Fruit fly (Drosophila melanogaster) whole organism, embryonic: Measurements from ENCODE around the gene Mst89B.

Source experiments
- Ada2b ChIP-seq: fragments of 200-800 bp; sonication (Bioruptor generic); IDR thresholded peaks from 2 replicates; pipeline ENCODE4 v1.3.6; 2022; ENCODE audit warnings: missing biosample characterization, missing genetic modification characterization
- Atf3 ChIP-seq: fragments of 200-800 bp; sonication (Bioruptor generic); optimal IDR thresholded peaks from 3 replicates; lab custom pipeline; 2016; ENCODE audit warnings: missing biosample characterization, missing genetic modification characterization
- CG10274 ChIP-seq: fragments of 200-800 bp; sonication (Bioruptor generic); optimal IDR thresholded peaks from 3 replicates; lab custom pipeline; 2017; ENCODE audit warnings: missing biosample characterization, mild to moderate bottlenecking, missing genetic modification characterization
- CG11247 ChIP-seq: fragments of 200-800 bp; sonication (Bioruptor generic); IDR thresholded peaks from 2 replicates; pipeline ENCODE4 v1.3.6; 2022; ENCODE audit warnings: missing biosample characterization, missing genetic modification characterization
- CG11398 ChIP-seq: fragments of 200-800 bp; sonication (Bioruptor generic); optimal IDR thresholded peaks from 2 replicates; lab custom pipeline; 2016; ENCODE audit warnings: missing biosample characterization, missing genetic modification characterization
- CG12071 ChIP-seq: fragments of 200-800 bp; sonication (Bioruptor generic); optimal IDR thresholded peaks from 3 replicates; lab custom pipeline; 2018; ENCODE audit warnings: missing biosample characterization, mild to moderate bottlenecking, missing genetic modification characterization
- CG13296 ChIP-seq: fragments of 200-800 bp; sonication (Bioruptor generic); optimal IDR thresholded peaks from 3 replicates; lab custom pipeline; 2018; ENCODE audit warnings: missing biosample characterization, mild to moderate bottlenecking, missing genetic modification characterization
- CG14965 ChIP-seq: fragments of 200-800 bp; sonication (Bioruptor generic); optimal IDR thresholded peaks from 2 replicates; lab custom pipeline; 2016; ENCODE audit warnings: missing biosample characterization, missing genetic modification characterization, borderline replicate concordance
- CG15479 ChIP-seq: fragments of 200-800 bp; sonication (Bioruptor generic); optimal IDR thresholded peaks from 3 replicates; lab custom pipeline; 2019; ENCODE audit warnings: missing biosample characterization, mild to moderate bottlenecking, missing genetic modification characterization, moderate library complexity
- CG17385 ChIP-seq: fragments of 200-800 bp; sonication (Bioruptor generic); optimal IDR thresholded peaks from 3 replicates; lab custom pipeline; 2018; ENCODE audit warnings: missing biosample characterization, mild to moderate bottlenecking, missing genetic modification characterization
- CG30431 ChIP-seq: fragments of 200-800 bp; sonication (Bioruptor generic); optimal IDR thresholded peaks from 2 replicates; lab custom pipeline; 2017; ENCODE audit warnings: missing biosample characterization, missing genetic modification characterization
- CG31224 ChIP-seq: fragments of 200-800 bp; sonication (Bioruptor generic); IDR thresholded peaks from 2 replicates; pipeline ENCODE4 v1.3.6; 2022; ENCODE audit warnings: missing biosample characterization, missing genetic modification characterization
- CG32532 ChIP-seq: fragments of 200-800 bp; sonication (Bioruptor generic); IDR thresholded peaks from 2 replicates; pipeline ENCODE4 v1.3.6; 2022; ENCODE audit warnings: missing biosample characterization, missing genetic modification characterization
- CG33557 ChIP-seq: fragments of 200-800 bp; sonication (Bioruptor generic); optimal IDR thresholded peaks from 2 replicates; lab custom pipeline; 2019; ENCODE audit warnings: missing biosample characterization, mild to moderate bottlenecking, missing genetic modification characterization, moderate library complexity
- CG3995 ChIP-seq: fragments of 200-800 bp; sonication (Bioruptor generic); optimal IDR thresholded peaks from 3 replicates; lab custom pipeline; 2016; ENCODE audit warnings: missing biosample characterization, missing genetic modification characterization
- CG5245 ChIP-seq: fragments of 200-800 bp; sonication (Bioruptor generic); optimal IDR thresholded peaks from 3 replicates; lab custom pipeline; 2016; ENCODE audit warnings: missing biosample characterization, missing genetic modification characterization
- CG6654 ChIP-seq: fragments of 200-800 bp; sonication (Bioruptor generic); optimal IDR thresholded peaks from 2 replicates; lab custom pipeline; 2017; ENCODE audit warnings: missing biosample characterization, mild to moderate bottlenecking, missing genetic modification characterization
- CG6683 ChIP-seq: fragments of 200-800 bp; sonication (Bioruptor generic); optimal IDR thresholded peaks from 2 replicates; lab custom pipeline; 2017; ENCODE audit warnings: missing biosample characterization, mild to moderate bottlenecking, missing genetic modification characterization, missing genetic modification reagents
- CG9932 ChIP-seq: fragments of 200-800 bp; sonication (Bioruptor generic); IDR thresholded peaks from 2 replicates; pipeline ENCODE4 v1.3.6; 2022; ENCODE audit warnings: missing biosample characterization, missing genetic modification characterization
- D19A ChIP-seq: fragments of 200-800 bp; optimal IDR thresholded peaks from 3 replicates; lab custom pipeline; 2019; ENCODE audit warnings: missing biosample characterization, mild to moderate bottlenecking, missing genetic modification characterization, moderate library complexity
- Dip2 ChIP-seq: fragments of 200-800 bp; sonication (Bioruptor generic); IDR thresholded peaks from 2 replicates; pipeline ENCODE4 v1.3.6; 2022; ENCODE audit warnings: missing biosample characterization, missing genetic modification characterization
- Drgx ChIP-seq: fragments of 200-800 bp; sonication (Bioruptor generic); IDR thresholded peaks from 2 replicates; pipeline ENCODE4 v1.3.6; 2022; ENCODE audit warnings: missing biosample characterization, missing genetic modification characterization
- HmgZ ChIP-seq: fragments of 200-800 bp; sonication (Bioruptor generic); optimal IDR thresholded peaks from 2 replicates; lab custom pipeline; 2018; ENCODE audit warnings: missing biosample characterization, mild to moderate bottlenecking, missing genetic modification characterization
- Lhr ChIP-seq: fragments of 200-800 bp; sonication (Bioruptor generic); optimal IDR thresholded peaks from 3 replicates; lab custom pipeline; 2017; ENCODE audit warnings: mild to moderate bottlenecking, missing biosample characterization, missing genetic modification reagents, missing genetic modification characterization
- Lim3 ChIP-seq: fragments of 200-800 bp; sonication (Bioruptor generic); IDR thresholded peaks from 2 replicates; pipeline ENCODE4 v1.3.6; 2022; ENCODE audit warnings: missing biosample characterization, missing genetic modification characterization
- Mad ChIP-seq: fragments of 200-800 bp; sonication (Bioruptor generic); optimal IDR thresholded peaks from 2 replicates; lab custom pipeline; 2016; ENCODE audit warnings: missing biosample characterization, missing genetic modification characterization
- Med ChIP-seq: fragments of 200-800 bp; sonication (Bioruptor generic); peaks from one replicate; lab custom pipeline; 2016; ENCODE audit warnings: missing biosample characterization, missing genetic modification characterization, mild to moderate bottlenecking, inconsistent platforms, moderate library complexity
- Myb ChIP-seq: fragments of 200-800 bp; sonication (Bioruptor generic); optimal IDR thresholded peaks from 2 replicates; lab custom pipeline; 2016; ENCODE audit warnings: missing biosample characterization, missing genetic modification characterization
- Xbp1 ChIP-seq: fragments of 200-800 bp; sonication (Bioruptor generic); optimal IDR thresholded peaks from 3 replicates; lab custom pipeline; 2016; ENCODE audit warnings: missing biosample characterization, mild to moderate bottlenecking, missing genetic modification characterization
- bcd ChIP-seq: fragments of 200-800 bp; sonication (Bioruptor generic); optimal IDR thresholded peaks from 2 replicates; lab custom pipeline; 2017; ENCODE audit warnings: missing biosample characterization, mild to moderate bottlenecking, missing genetic modification characterization
- bsh ChIP-seq, 2 experiments: fragments of 200-800 bp; sonication (Bioruptor generic); optimal IDR thresholded peaks; 2 replicates each; lab custom pipeline; 2017 to 2018; ENCODE audit warnings: mild to moderate bottlenecking in 2 of 2, missing biosample characterization in 2 of 2, missing genetic modification characterization in 2 of 2, moderate library complexity in 1 of 2
- croc ChIP-seq: fragments of 200-800 bp; sonication (Bioruptor generic); conservative IDR thresholded peaks from 3 replicates; pipeline ENCODE4 v1.3.6; 2022; ENCODE audit warnings: missing biosample characterization, missing genetic modification characterization
- dmrt99B ChIP-seq: fragments of 200-800 bp; sonication (Bioruptor generic); optimal IDR thresholded peaks from 2 replicates; lab custom pipeline; 2018; ENCODE audit warnings: missing biosample characterization, mild to moderate bottlenecking, missing genetic modification characterization, moderate library complexity
- fd102C ChIP-seq: fragments of 200-800 bp; sonication (Bioruptor generic); optimal IDR thresholded peaks from 2 replicates; lab custom pipeline; 2018; ENCODE audit warnings: missing biosample characterization, mild to moderate bottlenecking, missing genetic modification characterization, moderate library complexity
- fd3F ChIP-seq: fragments of 200-800 bp; sonication (Bioruptor generic); optimal IDR thresholded peaks from 2 replicates; lab custom pipeline; 2018; ENCODE audit warnings: missing biosample characterization, mild to moderate bottlenecking, missing genetic modification characterization, moderate library complexity
- gem ChIP-seq: fragments of 200-800 bp; sonication (Bioruptor generic); optimal IDR thresholded peaks from 2 replicates; lab custom pipeline; 2019; ENCODE audit warnings: missing biosample characterization, mild to moderate bottlenecking, missing genetic modification characterization, moderate library complexity
- kni ChIP-seq: fragments of 200-800 bp; sonication (Bioruptor generic); optimal IDR thresholded peaks from 3 replicates; lab custom pipeline; 2017; ENCODE audit warnings: mild to moderate bottlenecking, missing biosample characterization, missing genetic modification reagents, missing genetic modification characterization
- lola ChIP-seq, 3 experiments: fragments of >200 bp in 2 of 3; fragments of 200-800 bp in 1 of 3; sonication (Bioruptor generic) in 1 of 3; optimal IDR thresholded peaks; 2 replicates each; lab custom pipeline; 2017 to 2019; ENCODE audit warnings: missing biosample characterization in 3 of 3, missing genetic modification characterization in 3 of 3, mild to moderate bottlenecking in 1 of 3, moderate library complexity in 1 of 3
- luna ChIP-seq: fragments of 200-800 bp; sonication (Bioruptor generic); optimal IDR thresholded peaks from 2 replicates; lab custom pipeline; 2016; ENCODE audit warnings: missing biosample characterization, missing genetic modification characterization
- nerfin-1 ChIP-seq: fragments of 200-800 bp; sonication (Bioruptor generic); optimal IDR thresholded peaks from 3 replicates; lab custom pipeline; 2019; ENCODE audit warnings: missing biosample characterization, mild to moderate bottlenecking, missing genetic modification characterization, moderate library complexity
- pita ChIP-seq: fragments of 200-800 bp; sonication (Bioruptor generic); optimal IDR thresholded peaks from 2 replicates; lab custom pipeline; 2017; ENCODE audit warnings: missing biosample characterization, mild to moderate bottlenecking, missing genetic modification characterization
- pros ChIP-seq: fragments of 200-800 bp; sonication (Bioruptor generic); optimal IDR thresholded peaks from 3 replicates; lab custom pipeline; 2019; ENCODE audit warnings: missing biosample characterization, mild to moderate bottlenecking, missing genetic modification characterization, moderate library complexity
- scrt ChIP-seq: fragments of 200-800 bp; sonication (Bioruptor generic); optimal IDR thresholded peaks from 2 replicates; lab custom pipeline; 2018; ENCODE audit warnings: missing biosample characterization, mild to moderate bottlenecking, missing genetic modification characterization, moderate library complexity
- tin ChIP-seq: fragments of 200-800 bp; sonication (Bioruptor generic); optimal IDR thresholded peaks from 3 replicates; lab custom pipeline; 2016; ENCODE audit warnings: missing biosample characterization, missing genetic modification characterization
- wor ChIP-seq: fragments of 200-800 bp; sonication (Bioruptor generic); IDR thresholded peaks from 2 replicates; pipeline ENCODE4 v1.3.6; 2022; ENCODE audit warnings: missing biosample characterization, missing genetic modification characterization
- z ChIP-seq: fragments of 200-800 bp; sonication (Bioruptor generic); IDR thresholded peaks from 3 replicates; pipeline ENCODE4 v1.3.6; 2022; ENCODE audit warnings: missing biosample characterization, missing genetic modification characterization
- zfh2 ChIP-seq: fragments of 200-800 bp; sonication (Bioruptor generic); optimal IDR thresholded peaks from 2 replicates; lab custom pipeline; 2016; ENCODE audit warnings: missing biosample characterization, missing genetic modification characterization

Gene Mst89B

DNA sequence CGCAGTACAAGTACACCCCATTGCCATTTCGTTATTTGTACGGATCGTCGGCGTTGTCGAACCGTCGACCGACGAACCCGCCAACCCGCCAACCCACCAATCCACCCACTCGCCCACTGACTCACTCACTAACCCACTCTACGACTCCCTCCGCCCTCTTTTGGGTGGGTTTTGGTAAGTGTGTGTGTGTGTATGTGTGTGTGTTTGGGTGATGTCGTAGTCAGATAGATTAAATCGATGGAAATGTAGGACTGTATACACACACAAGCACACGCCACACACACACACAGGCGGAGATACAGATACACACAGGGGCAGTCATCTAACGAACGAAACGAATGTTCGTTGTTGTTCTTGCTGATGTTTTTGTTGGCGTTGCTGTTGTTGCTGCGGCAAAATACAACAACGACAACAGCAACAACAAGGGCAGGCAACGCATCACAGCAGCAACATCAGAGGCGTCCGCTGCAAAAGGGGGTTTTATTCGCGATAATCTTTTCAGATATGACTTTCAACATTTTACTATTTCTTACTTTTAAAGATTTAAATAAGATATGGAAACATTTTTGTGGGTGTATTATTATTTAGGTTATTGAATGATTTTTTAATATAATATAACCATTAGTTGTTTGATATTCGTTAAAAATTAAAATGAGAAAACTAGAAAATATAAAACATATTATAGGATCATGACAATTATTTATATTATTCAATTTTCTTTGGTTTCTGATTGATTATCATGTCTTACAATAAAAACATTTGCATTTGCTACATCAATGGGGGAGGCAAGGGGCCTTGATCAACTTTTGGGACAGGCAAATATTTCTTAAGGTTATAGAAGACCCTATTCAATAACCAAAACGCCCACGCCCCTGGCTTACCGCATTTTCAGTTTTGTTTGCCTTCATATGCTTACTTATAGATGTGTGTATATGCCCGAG, 45.2 kb upstream of the Mst89B start (continued):
- TF ChIP-seq CG15479 (GFP tag; lab: Kevin White, UChicago) (peak; percentile 41), kni (GFP tag; lab: Kevin White, UChicago) (no peak), tin (peak; percentile 91), CG12071 (GFP tag; lab: Kevin White, UChicago) (peak; percentile 0), scrt (GFP tag; lab: Kevin White, UChicago) (peak; percentile 70), dmrt99B (tag; lab: Kevin White, UChicago) (peak; percentile 93), fd3F (peak; percentile 79), Myb (GFP tag; lab: Kevin White, UChicago) (no peak), Drgx (GFP tag; lab: Robert Waterston, UW) (peak; percentile 64), D19A (tag; lab: Kevin White, UChicago) (peak; percentile 87), Dip2 (GFP tag; lab: Robert Waterston, UW) (no peak; the same call in 1 of the 2 replicates), lola (GFP tag; optimal IDR thresholded peaks at IDR 0.05; lab: Kevin White, UChicago) (peak in 2 of 3 experiments; percentile 22 to 100), CG5245 (GFP tag; lab: Kevin White, UChicago) (peak; percentile 73), CG6654 (peak; percentile 90), croc (peak; percentile 74), Atf3 (GFP tag; lab: Kevin White, UChicago) (no peak), Ada2b (GFP tag; lab: Robert Waterston, UW) (0 out of 2 replicates have a peak, but pooled peaks have one; percentile 6), CG33557 (GFP tag; lab: Kevin White, UChicago) (peak; percentile 94), CG9932 (peak; percentile 69), Lim3 (0 out of 2 replicates have a peak, but pooled peaks have one; percentile 9), CG6683 (GFP tag; lab: Kevin White, UChicago) (peak; percentile 81), pros (peak; percentile 19), pita (GFP tag; lab: Kevin White, UChicago) (no peak), CG13296 (peak; percentile 92), CG32532 (peak; percentile 44), CG30431 (GFP tag; lab: Kevin White, UChicago) (peak; percentile 90), CG10274 (peak; percentile 83), wor (peak; percentile 57; the same call in 1 of the 2 replicates), CG14965 (no peak), CG17385 (peak; percentile 91), luna (no peak), Lhr (GFP tag; lab: Kevin White, UChicago) (peak; percentile 9), z (GFP tag; lab: Robert Waterston, UW) (no peak; the same call in 2 of the 3 replicates), CG3995 (GFP tag; lab: Kevin White, UChicago) (no peak), Xbp1 (GFP tag; lab: Kevin White, UChicago) (peak; percentile 88), Mad (GFP tag; lab: Kevin White, UChicago) (peak; percentile 32), gem (tag; lab: Kevin White, UChicago) (peak; percentile 97), Med (GFP tag; lab: Kevin White, UChicago) (peak; percentile 21), CG31224 (GFP tag; lab: Robert Waterston, UW) (peak; percentile 54), CG11398 (GFP tag; lab: Kevin White, UChicago) (no peak), nerfin-1 (tag; lab: Kevin White, UChicago) (peak; percentile 92), HmgZ (no peak), CG11247 (GFP tag; lab: Robert Waterston, UW) (peak; percentile 53; the same call in 1 of the 2 replicates), bsh (GFP tag; optimal IDR thresholded peaks at IDR 0.05; lab: Kevin White, UChicago) (peak; percentile 76 to 89), bcd (GFP tag; lab: Kevin White, UChicago) (peak; percentile 96), zfh2 (peak; percentile 30), fd102C (GFP tag; lab: Kevin White, UChicago) (no peak)
